Worm (Caenorhabditis elegans): ENCODE results near the gene srsx-35.

ce11 chrV:20670625-20671024 lies 10.6 kb upstream of the srsx-35 start:
- TF ChIP-seq elt-3 (tag; optimal IDR thresholded peaks at IDR 0.05) (no peak), nhr-77 (tag; optimal IDR thresholded peaks at IDR 0.05) (no peak), nhr-12 (tag; optimal IDR thresholded peaks at IDR 0.05) (no peak), unc-62 (GFP tag; optimal IDR thresholded peaks at IDR 0.05) (no peak), egl-27 (tag; optimal IDR thresholded peaks at IDR 0.05) (no peak), nhr-43 (tag; optimal IDR thresholded peaks at IDR 0.05; ENCODE audit: poor library complexity, severe bottlenecking) (no peak), R02D3.7 (tag; optimal IDR thresholded peaks at IDR 0.05) (no peak)

All from whole organism, L3 larva.